Worm (Caenorhabditis elegans): ENCODE data around the gene B0244.6.

DNA sequence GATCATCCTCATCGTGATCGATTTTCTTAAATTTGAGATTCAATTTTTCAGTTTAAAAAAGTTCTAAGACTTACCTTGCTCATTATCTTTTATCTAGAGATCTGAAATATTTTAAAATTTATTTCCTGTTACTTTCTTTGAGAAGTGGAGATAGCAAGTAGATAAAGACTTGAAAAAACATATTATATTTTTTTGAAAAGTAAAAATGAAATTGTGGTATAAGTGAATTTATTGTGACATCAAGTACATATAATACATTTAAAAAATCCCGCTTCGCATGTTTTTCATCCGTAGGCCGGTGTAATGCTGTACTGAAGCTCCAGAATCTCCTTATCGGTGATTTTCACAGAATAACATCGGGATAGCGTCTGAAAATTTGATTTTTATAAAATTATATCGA, 40.5 kb upstream of the B0244.6 start, which contains the start of gene B0336.7:
- TF ChIP-seq elt-3 (tag; optimal IDR thresholded peaks at IDR 0.05) (no peak), snpc-4 (tag; optimal IDR thresholded peaks at IDR 0.05) (no peak), egl-27 (tag; optimal IDR thresholded peaks at IDR 0.05) (no peak), ceh-82 (tag; optimal IDR thresholded peaks at IDR 0.05) (no peak), nhr-237 (tag; optimal IDR thresholded peaks at IDR 0.05) (no peak), nhr-12 (tag; optimal IDR thresholded peaks at IDR 0.05) (no peak), ztf-11 (tag; optimal IDR thresholded peaks at IDR 0.05) (no peak), ceh-16 (tag; optimal IDR thresholded peaks at IDR 0.05) (no peak), nfya-1 (tag; optimal IDR thresholded peaks at IDR 0.05; ENCODE audit: insufficient read depth) (no peak), nhr-11 (tag; optimal IDR thresholded peaks at IDR 0.05) (no peak)
